Fruit fly (Drosophila melanogaster) S2 (cell line): ENCODE data around the gene CG5535.
"Not testable (repeated sequence)": the region's sequence is repeated elsewhere in the genome, so short reads cannot be mapped to it uniquely, and the experiment has no call there.

Experiments used
- CG8478 ChIP-seq: fragments of >200 bp; optimal IDR thresholded peaks from 2 replicates; lab custom pipeline; 2018
- CTCF ChIP-seq, 2 experiments: fragments of >200 bp; optimal IDR thresholded peaks; 2 replicates each; lab custom pipeline; 2018

Gene CG5535

dm6 chr3L:17856655-17857479 is at the start of gene CG5535:
TSS of gene CG5535 (minus strand) at chr3L:17856794.
- TF ChIP-seq CG8478 (lab: Kevin White, UChicago), result no peak
- TF ChIP-seq CTCF (optimal IDR thresholded peaks at IDR 0.05; lab: Kevin White, UChicago), result no peak

DNA sequence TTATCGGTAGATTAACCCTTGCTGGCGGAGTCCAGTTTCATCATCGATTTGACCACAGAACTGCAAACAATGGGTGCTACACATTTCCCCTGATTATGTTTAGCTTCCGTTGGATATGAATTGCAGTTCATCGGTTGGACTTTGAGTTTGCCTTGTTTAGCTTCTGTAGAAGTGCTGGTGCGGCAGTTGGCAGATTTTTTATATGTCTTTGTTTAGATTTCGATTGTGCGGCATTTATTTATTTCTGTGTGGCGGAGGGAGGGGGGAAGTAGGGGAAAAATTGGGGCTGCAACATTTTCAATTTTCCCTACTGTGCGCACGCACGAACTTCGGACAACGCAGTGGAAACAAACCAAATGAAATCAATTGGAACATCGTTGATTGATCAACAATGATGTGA is 49.2 kb upstream of the CG5535 start:
- no peak for TF ChIP-seq CTCF (optimal IDR thresholded peaks at IDR 0.05; lab: Kevin White, UChicago)
- TF ChIP-seq CG8478 (lab: Kevin White, UChicago), result no peak

- no peak for TF ChIP-seq CG8478 (lab: Kevin White, UChicago)
- TF ChIP-seq CTCF (optimal IDR thresholded peaks at IDR 0.05; lab: Kevin White, UChicago), result no peak
These were observed 48.0 kb upstream of the CG5535 start for dm6 chr3L:17904593-17904992.

DNA sequence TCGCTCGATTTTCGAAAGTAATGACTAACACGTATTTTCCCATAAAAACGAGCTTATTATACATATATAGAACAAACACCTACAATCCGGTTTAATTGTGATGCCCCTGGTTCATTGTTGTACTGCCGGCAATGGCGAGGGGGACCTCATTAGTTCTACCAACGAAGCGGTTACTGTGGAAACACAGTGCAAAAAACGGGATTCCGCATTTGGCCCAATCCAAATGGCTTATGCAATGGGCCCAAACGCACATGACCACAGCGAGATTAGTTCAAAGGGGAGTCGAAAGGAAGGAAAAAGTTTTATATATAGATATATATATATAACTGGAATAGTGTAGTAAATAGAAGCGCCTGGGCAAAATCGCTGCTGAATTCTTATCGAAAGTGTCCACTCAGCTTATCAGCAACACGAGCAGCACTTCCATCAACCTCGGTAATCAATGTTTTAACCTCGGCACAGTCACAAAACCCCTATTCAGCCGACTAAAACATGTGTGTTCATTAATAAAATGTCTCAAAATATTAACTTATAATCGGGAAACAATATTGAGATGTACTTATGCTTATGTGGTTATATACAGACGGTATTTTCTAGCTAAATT is 47.3 kb upstream of the CG5535 start:
- no peak for TF ChIP-seq CTCF (optimal IDR thresholded peaks at IDR 0.05; lab: Kevin White, UChicago)
- no peak for TF ChIP-seq CG8478 (lab: Kevin White, UChicago)

DNA sequence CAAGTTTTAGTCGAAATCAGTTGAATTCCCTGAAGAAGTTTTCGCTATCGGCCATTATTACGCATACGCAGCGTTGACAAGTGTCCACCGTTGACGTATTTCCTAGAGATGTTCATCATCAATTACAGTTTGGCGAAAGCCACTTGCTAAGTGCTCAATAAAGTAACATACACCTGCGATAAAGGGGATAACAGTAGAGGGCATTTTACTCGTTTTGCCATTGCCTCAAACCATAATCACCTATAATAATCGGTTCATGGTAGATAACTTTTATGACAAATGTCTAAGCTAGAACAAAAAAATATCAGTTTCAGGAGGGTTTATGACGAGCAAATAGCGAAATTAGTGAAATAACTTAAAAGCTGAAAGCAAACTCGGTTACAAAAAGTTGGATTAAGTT is 46.0 kb upstream of the CG5535 start:
- TF ChIP-seq CG8478 (lab: Kevin White, UChicago), result no peak
- no peak for TF ChIP-seq CTCF (optimal IDR thresholded peaks at IDR 0.05; lab: Kevin White, UChicago)

DNA sequence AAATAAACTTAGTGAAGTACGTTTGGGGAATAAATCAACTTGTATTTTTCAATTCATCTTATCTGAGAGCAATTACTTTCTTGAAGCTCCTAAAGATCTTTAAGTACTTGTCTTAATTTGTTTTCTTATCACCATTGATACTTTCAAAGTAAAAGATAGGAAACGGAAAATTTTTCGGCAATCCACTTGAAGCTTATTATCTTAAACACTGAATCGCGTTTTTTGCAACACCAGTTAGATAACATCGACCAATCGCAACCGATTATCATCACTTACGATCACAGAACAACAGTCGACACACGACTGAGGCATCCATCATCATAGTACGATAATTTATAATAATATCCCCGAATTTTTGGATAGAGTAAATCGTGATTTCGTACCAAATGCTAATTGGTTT is 45.6 kb upstream of the CG5535 start:
- no peak for TF ChIP-seq CG8478 (lab: Kevin White, UChicago)
- TF ChIP-seq CTCF (optimal IDR thresholded peaks at IDR 0.05; lab: Kevin White, UChicago), result no peak

DNA sequence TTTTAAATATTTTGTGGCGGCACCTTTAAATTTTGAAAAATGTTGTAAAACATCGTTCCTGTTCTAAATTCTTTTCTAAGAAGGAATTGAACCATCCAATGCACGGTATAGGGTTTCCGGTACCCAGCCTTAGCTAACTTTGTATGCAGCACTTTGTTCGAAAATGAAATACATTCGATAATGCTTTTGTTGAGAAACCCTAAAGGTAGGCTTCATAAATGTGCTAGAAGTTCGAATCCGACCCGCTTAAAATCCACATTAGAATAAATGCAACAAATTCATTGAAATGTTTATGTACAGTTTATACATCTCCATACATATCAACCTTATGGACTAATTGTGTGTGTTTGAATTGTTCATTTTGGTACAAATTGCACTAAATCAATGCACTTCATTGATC is 42.0 kb upstream of the CG5535 start:
- TF ChIP-seq CTCF (optimal IDR thresholded peaks at IDR 0.05; lab: Kevin White, UChicago) (no peak), CG8478 (lab: Kevin White, UChicago) (no peak)

DNA sequence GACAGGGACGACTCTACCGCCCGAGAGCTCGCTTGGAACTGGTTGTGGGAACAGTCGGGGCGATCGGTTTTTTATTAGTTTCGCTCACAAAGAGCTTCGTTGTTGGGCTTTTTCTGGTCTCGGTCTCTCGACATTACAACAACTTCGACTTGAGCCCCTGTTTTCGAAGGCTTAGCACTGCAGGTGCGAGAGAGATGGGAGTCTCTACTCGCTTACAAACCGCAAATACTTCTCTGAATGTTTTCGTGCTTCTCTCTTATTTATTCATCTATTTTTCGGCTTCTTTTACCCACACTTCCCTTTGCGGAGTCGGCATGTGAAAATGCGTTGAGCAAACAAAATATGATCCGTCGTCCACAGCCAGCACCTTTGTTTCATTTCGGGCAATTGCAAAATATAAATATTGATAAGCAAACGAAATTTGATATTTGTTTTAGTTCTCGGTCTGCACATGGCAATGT is 39.3 kb upstream of the CG5535 start, which contains the start of gene Tsp74F:
TSS of gene Tsp74F (minus strand) at position 48 of the 461 bp plus-strand sequence.
- TF ChIP-seq CG8478 (lab: Kevin White, UChicago) (no peak), CTCF (optimal IDR thresholded peaks at IDR 0.05; lab: Kevin White, UChicago) (no peak)

- TF ChIP-seq CG8478 (lab: Kevin White, UChicago) (no peak), CTCF (optimal IDR thresholded peaks at IDR 0.05; lab: Kevin White, UChicago) (no peak)
These were observed 37.1 kb upstream of the CG5535 start for dm6 chr3L:17893660-17894059.

DNA sequence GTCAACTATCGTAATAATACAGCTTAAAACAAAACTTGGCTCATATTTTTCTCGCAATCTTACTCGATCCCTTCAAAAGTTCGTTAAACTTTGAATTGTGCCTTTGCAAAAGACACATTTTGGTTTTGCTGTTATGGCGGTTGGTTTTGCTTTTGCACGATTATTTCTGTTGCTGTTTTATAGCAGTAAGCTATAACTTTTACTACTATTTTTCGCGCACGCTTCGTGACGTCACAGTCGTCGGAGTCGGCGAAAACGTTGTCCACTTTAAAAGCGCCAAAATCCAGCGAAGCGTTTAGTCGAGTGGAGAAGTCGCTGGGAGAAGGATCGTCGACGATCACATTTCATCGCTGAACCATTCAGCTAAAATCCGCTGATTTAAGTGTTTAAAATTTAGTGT is 30.8 kb upstream of the CG5535 start, which contains the start of gene CG7402:
TSS of gene CG7402 (plus strand) at position 313 of the 400 bp plus-strand sequence.
- no peak for TF ChIP-seq CTCF (optimal IDR thresholded peaks at IDR 0.05; lab: Kevin White, UChicago)
- TF ChIP-seq CG8478 (lab: Kevin White, UChicago), result no peak

- TF ChIP-seq CG8478 (lab: Kevin White, UChicago), result no peak
- TF ChIP-seq CTCF (optimal IDR thresholded peaks at IDR 0.05; lab: Kevin White, UChicago), result no peak
These were observed 30.0 kb upstream of the CG5535 start, which contains the start of gene CG16775 for dm6 chr3L:17886545-17886944. TSS of gene CG16775 (minus strand) at chr3L:17886645.

- TF ChIP-seq CG8478 (lab: Kevin White, UChicago) (no peak), CTCF (optimal IDR thresholded peaks at IDR 0.05; lab: Kevin White, UChicago) (no peak)
These were observed 27.7 kb upstream of the CG5535 start, which contains the start of gene CG5506 for dm6 chr3L:17884276-17884675. TSS of gene CG5506 (minus strand) at chr3L:17884376.

DNA sequence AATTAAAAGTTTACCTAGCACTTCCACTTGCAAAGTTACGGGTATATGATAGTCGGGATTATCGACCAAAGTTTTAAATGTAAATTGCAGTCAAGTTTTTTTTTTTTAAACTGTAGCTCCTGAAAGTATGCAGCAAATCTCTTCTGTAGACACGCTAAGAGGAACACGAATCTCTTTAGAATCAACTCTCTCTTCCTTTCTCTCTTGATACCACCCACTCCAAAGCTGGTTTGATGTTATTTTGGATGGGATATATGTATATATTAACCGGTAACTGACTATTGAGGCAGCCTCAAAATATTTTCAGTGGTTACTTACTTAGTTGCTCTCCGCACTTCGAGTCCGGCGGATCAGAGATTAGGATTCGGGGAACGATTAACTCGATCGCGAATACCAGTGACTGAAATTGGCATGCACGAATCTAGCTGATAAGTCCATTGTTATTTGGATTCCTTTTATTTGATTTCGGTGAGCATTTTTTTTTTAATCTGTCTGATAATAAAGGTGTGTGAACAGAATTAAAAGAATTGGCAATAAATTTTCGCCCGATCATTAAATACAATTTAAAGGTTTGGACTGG is 22.3 kb upstream of the CG5535 start, which contains the start of gene CG7408:
TSS of gene CG7408 (plus strand) at position 316 of the 580 bp plus-strand sequence.
- TF ChIP-seq CTCF (optimal IDR thresholded peaks at IDR 0.05; lab: Kevin White, UChicago), result no peak
- no peak for TF ChIP-seq CG8478 (lab: Kevin White, UChicago)

- not testable (repeated sequence) for TF ChIP-seq CTCF (optimal IDR thresholded peaks at IDR 0.05; lab: Kevin White, UChicago); CG8478 (lab: Kevin White, UChicago)
These were observed 1.6 kb upstream of the CG5535 start, which contains the start of gene CG34002 for dm6 chr3L:17858174-17858573. TSS of gene CG34002 (plus strand) at chr3L:17858474.
